Fruit fly (Drosophila melanogaster) whole organism, embryonic: Measurements from ENCODE around the gene CG31406.
"Not testable (repeated sequence)": the region's sequence is repeated elsewhere in the genome, so short reads cannot be mapped to it uniquely, and the experiment has no call there.

ENCODE experiments used
- Atf6 ChIP-seq: fragments of 200-800 bp; sonication (Bioruptor generic); IDR thresholded peaks from 2 replicates; pipeline ENCODE4 v1.3.6; 2022; ENCODE audit warnings: missing biosample characterization, missing genetic modification characterization
- CG10565 ChIP-seq: fragments of 200-800 bp; sonication (Bioruptor generic); optimal IDR thresholded peaks from 3 replicates; lab custom pipeline; 2016; ENCODE audit warnings: missing biosample characterization, mild to moderate bottlenecking, missing genetic modification characterization
- CG10654 ChIP-seq: fragments of 200-800 bp; sonication (Bioruptor generic); optimal IDR thresholded peaks from 2 replicates; lab custom pipeline; 2016; ENCODE audit warnings: missing biosample characterization, missing genetic modification characterization
- CG10959 ChIP-seq: fragments of 200-800 bp; sonication (Bioruptor generic); IDR thresholded peaks from 2 replicates; pipeline ENCODE4 v1.3.6; 2022; ENCODE audit warnings: missing biosample characterization, missing genetic modification characterization
- CG13894 ChIP-seq: fragments of 200-800 bp; sonication (Bioruptor generic); optimal IDR thresholded peaks from 3 replicates; lab custom pipeline; 2018; ENCODE audit warnings: missing biosample characterization, mild to moderate bottlenecking, missing genetic modification characterization, moderate library complexity
- CG14441 ChIP-seq: fragments of 200-800 bp; sonication (Bioruptor generic); IDR thresholded peaks from 2 replicates; pipeline ENCODE4 v1.3.6; 2022; ENCODE audit warnings: missing biosample characterization, missing genetic modification characterization
- CG2199 ChIP-seq: fragments of 200-800 bp; sonication (Bioruptor generic); IDR thresholded peaks from 3 replicates; pipeline ENCODE4 v1.3.6; 2022; ENCODE audit warnings: missing biosample characterization, missing genetic modification characterization
- CG2889 ChIP-seq: fragments of 200-800 bp; sonication (Bioruptor generic); IDR thresholded peaks from 3 replicates; pipeline ENCODE4 v1.3.6; 2022; ENCODE audit warnings: missing biosample characterization, missing genetic modification characterization
- CG32532 ChIP-seq: fragments of 200-800 bp; sonication (Bioruptor generic); IDR thresholded peaks from 2 replicates; pipeline ENCODE4 v1.3.6; 2022; ENCODE audit warnings: missing biosample characterization, missing genetic modification characterization
- CG34376 ChIP-seq: fragments of 200-800 bp; sonication (Bioruptor generic); optimal IDR thresholded peaks from 2 replicates; lab custom pipeline; 2018; ENCODE audit warnings: missing biosample characterization, mild to moderate bottlenecking, missing genetic modification characterization
- CG42726 ChIP-seq: fragments of 200-800 bp; sonication (Bioruptor generic); IDR thresholded peaks from 2 replicates; pipeline ENCODE4 v1.3.6; 2022; ENCODE audit warnings: missing biosample characterization, missing genetic modification characterization; ENCODE audit not compliant: partially characterized antibody
- CG4360 ChIP-seq: fragments of 200-800 bp; sonication (Bioruptor generic); IDR thresholded peaks from 2 replicates; pipeline ENCODE4 v1.3.6; 2022; ENCODE audit warnings: missing biosample characterization, missing genetic modification characterization
- CG6791 ChIP-seq: fragments of 200-800 bp; sonication (Bioruptor generic); IDR thresholded peaks from 3 replicates; pipeline ENCODE4 v1.3.6; 2022; ENCODE audit warnings: missing biosample characterization, missing genetic modification characterization; ENCODE audit not compliant: partially characterized antibody
- CG7786 ChIP-seq: fragments of 200-800 bp; sonication (Bioruptor generic); optimal IDR thresholded peaks from 2 replicates; lab custom pipeline; 2016; ENCODE audit warnings: missing biosample characterization, missing genetic modification characterization
- CG7987 ChIP-seq: fragments of 200-800 bp; sonication (Bioruptor generic); optimal IDR thresholded peaks from 2 replicates; lab custom pipeline; 2018; ENCODE audit warnings: missing biosample characterization, mild to moderate bottlenecking, missing genetic modification characterization, moderate library complexity
- CG8281 ChIP-seq: fragments of 200-800 bp; sonication (Bioruptor generic); optimal IDR thresholded peaks from 2 replicates; lab custom pipeline; 2018; ENCODE audit warnings: missing biosample characterization, mild to moderate bottlenecking, missing genetic modification characterization, moderate library complexity
- CG9215 ChIP-seq: fragments of 200-800 bp; sonication (Bioruptor generic); IDR thresholded peaks from 2 replicates; pipeline ENCODE4 v1.3.6; 2022; ENCODE audit warnings: missing biosample characterization, missing genetic modification characterization
- CoRest ChIP-seq: fragments of 200-800 bp; sonication (Bioruptor generic); optimal IDR thresholded peaks from 3 replicates; lab custom pipeline; 2018; ENCODE audit warnings: missing biosample characterization, mild to moderate bottlenecking, missing genetic modification characterization, moderate library complexity
- Dll ChIP-seq: fragments of 200-800 bp; sonication (Bioruptor generic); IDR thresholded peaks from 4 replicates; pipeline ENCODE4 v1.3.6; 2022; ENCODE audit warnings: missing biosample characterization, missing genetic modification characterization; ENCODE audit not compliant: partially characterized antibody
- E2f2 ChIP-seq: fragments of 200-800 bp; sonication (Bioruptor generic); IDR thresholded peaks from 2 replicates; pipeline ENCODE4 v1.3.6; 2022; ENCODE audit warnings: missing biosample characterization, missing genetic modification characterization
- Ets65A ChIP-seq: fragments of 200-800 bp; sonication (Bioruptor generic); peaks from one replicate; lab custom pipeline; 2016; ENCODE audit warnings: missing biosample characterization, missing genetic modification characterization
- Kr ChIP-seq: fragments of 200-800 bp; sonication (Bioruptor generic); optimal IDR thresholded peaks from 2 replicates; lab custom pipeline; 2017; ENCODE audit warnings: missing biosample characterization, mild to moderate bottlenecking, missing genetic modification characterization
- Meics ChIP-seq: fragments of 200-800 bp; sonication (Bioruptor generic); optimal IDR thresholded peaks from 2 replicates; lab custom pipeline; 2017; ENCODE audit warnings: missing biosample characterization, mild to moderate bottlenecking, missing genetic modification characterization
- Mrtf ChIP-seq: fragments of 200-800 bp; sonication (Bioruptor generic); IDR thresholded peaks from 3 replicates; pipeline ENCODE4 v1.3.6; 2022; ENCODE audit warnings: missing biosample characterization, missing genetic modification characterization
- Nf-YC ChIP-seq: fragments of 200-800 bp; optimal IDR thresholded peaks from 3 replicates; lab custom pipeline; 2019; ENCODE audit warnings: missing biosample characterization, mild to moderate bottlenecking, missing genetic modification characterization, moderate library complexity
- PHDP ChIP-seq: fragments of 200-800 bp; sonication (Bioruptor generic); optimal IDR thresholded peaks from 3 replicates; lab custom pipeline; 2018; ENCODE audit warnings: missing biosample characterization, mild to moderate bottlenecking, missing genetic modification characterization, moderate library complexity
- Rfx ChIP-seq: fragments of 200-800 bp; sonication (Bioruptor generic); IDR thresholded peaks from 2 replicates; pipeline ENCODE4 v1.3.6; 2022; ENCODE audit warnings: missing biosample characterization, missing genetic modification characterization
- Sin3A ChIP-seq: fragments of >200 bp; optimal IDR thresholded peaks from 2 replicates; lab custom pipeline; 2018
- Ssrp ChIP-seq: fragments of 200-800 bp; sonication (Bioruptor generic); optimal IDR thresholded peaks from 2 replicates; lab custom pipeline; 2018; ENCODE audit warnings: missing biosample characterization, mild to moderate bottlenecking, missing genetic modification characterization, moderate library complexity
- Trl ChIP-seq, 3 experiments: fragments of >200 bp in 2 of 3; fragments of 200-800 bp in 1 of 3; sonication (Bioruptor generic) in 1 of 3; optimal IDR thresholded peaks; 2 replicates in 1 of 3; 3 replicates in 2 of 3; lab custom pipeline; 2016 to 2017; ENCODE audit warnings: missing biosample characterization in 1 of 3, missing genetic modification characterization in 1 of 3
- cwo ChIP-seq: fragments of 200-800 bp; sonication (Bioruptor generic); optimal IDR thresholded peaks from 3 replicates; lab custom pipeline; 2017; ENCODE audit warnings: missing biosample characterization, missing genetic modification characterization, mild to moderate bottlenecking, moderate library complexity, missing genetic modification reagents
- dpn ChIP-seq, 2 experiments: fragments of 200-800 bp; sonication (Bioruptor generic); optimal IDR thresholded peaks; 3 replicates each; lab custom pipeline; 2016; ENCODE audit warnings: missing biosample characterization in 2 of 2, missing genetic modification characterization in 2 of 2
- ems ChIP-seq: fragments of 200-800 bp; sonication (Bioruptor generic); optimal IDR thresholded peaks from 3 replicates; lab custom pipeline; 2016; ENCODE audit warnings: missing biosample characterization, missing genetic modification characterization
- fd96Cb ChIP-seq: fragments of 200-800 bp; sonication (Bioruptor generic); optimal IDR thresholded peaks from 2 replicates; lab custom pipeline; 2018; ENCODE audit warnings: missing biosample characterization, mild to moderate bottlenecking, missing genetic modification characterization, moderate library complexity
- fu2 ChIP-seq: fragments of 200-800 bp; sonication (Bioruptor generic); optimal IDR thresholded peaks from 2 replicates; lab custom pipeline; 2016; ENCODE audit warnings: missing biosample characterization, missing genetic modification characterization
- gfzf ChIP-seq: fragments of 200-800 bp; sonication (Bioruptor generic); optimal IDR thresholded peaks from 2 replicates; lab custom pipeline; 2016; ENCODE audit warnings: missing biosample characterization, mild to moderate bottlenecking, missing genetic modification characterization, moderate library complexity
- insv ChIP-seq, 2 experiments: fragments of 200-800 bp; sonication (Bioruptor generic); optimal IDR thresholded peaks; 3 replicates each; lab custom pipeline; 2016 to 2018; ENCODE audit warnings: missing biosample characterization in 2 of 2, missing genetic modification characterization in 2 of 2
- inv ChIP-seq: fragments of 200-800 bp; sonication (Bioruptor generic); IDR thresholded peaks from 2 replicates; pipeline ENCODE4 v1.3.6; 2022; ENCODE audit warnings: missing biosample characterization, missing genetic modification characterization; ENCODE audit not compliant: partially characterized antibody
- mld ChIP-seq: fragments of 200-800 bp; sonication (Bioruptor generic); IDR thresholded peaks from 3 replicates; pipeline ENCODE4 v1.3.6; 2022; ENCODE audit warnings: missing biosample characterization, missing genetic modification characterization; ENCODE audit not compliant: partially characterized antibody
- otp ChIP-seq: fragments of 200-800 bp; sonication (Bioruptor generic); IDR thresholded peaks from 3 replicates; pipeline ENCODE4, ENCODE4 v1.3.6; 2022; ENCODE audit warnings: missing biosample characterization, missing genetic modification characterization
- pnt ChIP-seq: fragments of 200-800 bp; sonication (Bioruptor generic); optimal IDR thresholded peaks from 3 replicates; lab custom pipeline; 2016; ENCODE audit warnings: missing biosample characterization, missing genetic modification characterization
- vvl ChIP-seq: fragments of 200-800 bp; sonication (Bioruptor generic); IDR thresholded peaks from 2 replicates; pipeline ENCODE4 v1.3.6; 2022; ENCODE audit warnings: missing biosample characterization, missing genetic modification characterization

CG31406 gene

dm6 chr3R:10348461-10348860 lies at the start of gene CG31406:
TSS of gene CG31406 (plus strand) at chr3R:10348761.
- not testable (repeated sequence) for TF ChIP-seq CG9215 (GFP tag; lab: Robert Waterston, UW); Nf-YC (tag; lab: Kevin White, UChicago); inv (GFP tag; lab: Robert Waterston, UW)

dm6 chr3R:10311076-10311744 lies 37.4 kb upstream of the CG31406 start, which contains the start of gene CG6293:
TSS of gene CG6293 (minus strand) at chr3R:10311613.
- TF ChIP-seq CG14441: 0 out of 2 replicates have a peak, but pooled peaks have one; percentile 6
- TF ChIP-seq Atf6: peak; percentile 8; the same call in 1 of the 2 replicates
- TF ChIP-seq CG10959 (GFP tag; lab: Robert Waterston, UW): no peak
- TF ChIP-seq fu2 (GFP tag; lab: Kevin White, UChicago): no peak
- peak; percentile 24; the same call in 1 of the 2 replicates for TF ChIP-seq CG32532 (GFP tag; lab: Robert Waterston, UW)
- no peak for TF ChIP-seq insv (GFP tag; optimal IDR thresholded peaks at IDR 0.05; lab: Kevin White, UChicago)
- peak; percentile 54; the same call in 1 of the 3 replicates for TF ChIP-seq CG6791 (GFP tag; lab: Robert Waterston, UW)
- TF ChIP-seq CG7786 (GFP tag; lab: Kevin White, UChicago): no peak
- TF ChIP-seq CG8281 (tag; lab: Kevin White, UChicago): no peak
- TF ChIP-seq Meics (GFP tag; lab: Kevin White, UChicago): no peak
- TF ChIP-seq CG10565 (GFP tag; lab: Kevin White, UChicago): no peak
- TF ChIP-seq E2f2 (GFP tag; lab: Robert Waterston, UW): 0 out of 2 replicates have a peak, but pooled peaks have one; percentile 15
- no peak for TF ChIP-seq fd96Cb (tag; lab: Kevin White, UChicago)
- peak in 1 of 2 experiments; percentile 44 for TF ChIP-seq Trl (optimal IDR thresholded peaks at IDR 0.05; lab: Kevin White, UChicago)
- no peak for TF ChIP-seq Trl (GFP tag; optimal IDR thresholded peaks at IDR 0.05; lab: Kevin White, UChicago)
- no peak for TF ChIP-seq cwo (GFP tag; lab: Kevin White, UChicago)
- 0 out of 3 replicates have a peak, but pooled peaks have one; percentile 5 for TF ChIP-seq otp (GFP tag; lab: Robert Waterston, UW)
- TF ChIP-seq Ets65A (GFP tag; lab: Kevin White, UChicago): peak; percentile 39
- no peak for TF ChIP-seq pnt (GFP tag; lab: Kevin White, UChicago)
- no peak for TF ChIP-seq CG10654 (GFP tag; lab: Kevin White, UChicago)
- TF ChIP-seq mld (GFP tag; lab: Robert Waterston, UW): 0 out of 3 replicates have a peak, but pooled peaks have one; percentile 35

- TF ChIP-seq CoRest (tag; lab: Kevin White, UChicago) (no peak), CG2199 (GFP tag; lab: Robert Waterston, UW) (0 out of 3 replicates have a peak, but pooled peaks have one; percentile 23), CG34376 (GFP tag; lab: Kevin White, UChicago) (peak; percentile 58), Ssrp (tag; lab: Kevin White, UChicago) (no peak), Mrtf (GFP tag; lab: Robert Waterston, UW) (no peak)
Observed at dm6 chr3R:10311745-10312088, 36.8 kb upstream of the CG31406 start.

- no peak for TF ChIP-seq CG4360 (GFP tag; lab: Robert Waterston, UW)
- TF ChIP-seq Kr (GFP tag; lab: Kevin White, UChicago): no peak
- TF ChIP-seq CG2889 (GFP tag; lab: Robert Waterston, UW): no peak
- no peak for TF ChIP-seq PHDP (tag; lab: Kevin White, UChicago)
- TF ChIP-seq CG8281 (tag; lab: Kevin White, UChicago): no peak
- peak; percentile 39; the same call in 1 of the 2 replicates for TF ChIP-seq CG42726 (GFP tag; lab: Robert Waterston, UW)
- peak; percentile 85 for TF ChIP-seq Sin3A
- TF ChIP-seq dpn (GFP tag; optimal IDR thresholded peaks at IDR 0.05; lab: Kevin White, UChicago): peak in 1 of 2 experiments; percentile 10
- peak; percentile 64 for TF ChIP-seq Rfx (GFP tag; lab: Robert Waterston, UW)
- TF ChIP-seq CG13894: no peak
- peak; percentile 26 for TF ChIP-seq gfzf (GFP tag; lab: Kevin White, UChicago)
- TF ChIP-seq Dll: peak; percentile 82
- no peak for TF ChIP-seq ems (GFP tag; lab: Kevin White, UChicago)
- no peak for TF ChIP-seq CG7987 (GFP tag; lab: Kevin White, UChicago)
- TF ChIP-seq vvl (GFP tag; lab: Robert Waterston, UW): no peak
Observed at dm6 chr3R:10330734-10331642, 17.6 kb upstream of the CG31406 start, which contains the start of the genes Bruce and CG12818. TSS of gene Bruce (minus strand) at chr3R:10331353. TSS of gene CG12818 (plus strand) at chr3R:10331581.
